Fruit fly (Drosophila melanogaster) S2 (cell line): ENCODE results near the gene PCNA2.

ENCODE experiments used
- CG8478 ChIP-seq: fragments of >200 bp; optimal IDR thresholded peaks from 2 replicates; lab custom pipeline; 2018
- CTCF ChIP-seq, 2 experiments: fragments of >200 bp; optimal IDR thresholded peaks; 2 replicates each; lab custom pipeline; 2018

dm6 chr2L:19628002-19628401 is 44.2 kb upstream of the PCNA2 start:
- no peak for TF ChIP-seq CG8478
- TF ChIP-seq CTCF (optimal IDR thresholded peaks at IDR 0.05; lab: Kevin White, UChicago), result no peak
